Worm (Caenorhabditis elegans): ENCODE measurements around the gene asp-18.
A peak's percentile ranks its signal among the peaks of the same experiment; 100 is the strongest.

Gene asp-18

DNA sequence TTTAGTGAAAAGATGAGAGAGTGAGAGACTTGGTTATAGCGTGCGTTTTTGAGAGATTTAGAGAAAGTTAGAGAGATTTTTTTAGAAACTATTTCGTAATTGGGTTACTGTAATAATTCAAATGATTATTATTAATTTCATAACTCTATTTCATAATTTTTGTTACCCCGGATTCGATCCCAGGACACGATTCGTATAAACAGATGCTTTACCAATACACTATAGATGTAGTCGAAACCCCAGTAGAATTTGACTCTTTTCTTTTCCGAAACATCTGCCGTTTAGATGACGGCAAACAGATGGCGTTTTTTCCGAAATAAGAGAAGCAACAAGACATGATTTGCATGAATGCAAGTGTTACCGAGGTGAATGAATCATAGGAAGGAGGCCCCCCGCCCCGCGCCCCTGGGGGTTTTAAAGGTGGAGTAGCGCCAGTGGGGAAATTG, 21.4 kb downstream of the asp-18 start:
- TF ChIP-seq scrt-1 (GFP tag; IDR thresholded peaks at IDR 0.05) (0 out of 2 replicates have a peak, but pooled peaks have one; percentile 25), ceh-13 (GFP tag; optimal IDR thresholded peaks at IDR 0.05) (peak; percentile 59), ama-1 (optimal IDR thresholded peaks at IDR 0.05) (no peak), sea-1 (GFP tag; conservative IDR thresholded peaks at IDR 0.05) (no peak), hmbx-1 (tag; optimal IDR thresholded peaks at IDR 0.05) (no peak), tra-4 (tag; optimal IDR thresholded peaks at IDR 0.05) (no peak)

DNA sequence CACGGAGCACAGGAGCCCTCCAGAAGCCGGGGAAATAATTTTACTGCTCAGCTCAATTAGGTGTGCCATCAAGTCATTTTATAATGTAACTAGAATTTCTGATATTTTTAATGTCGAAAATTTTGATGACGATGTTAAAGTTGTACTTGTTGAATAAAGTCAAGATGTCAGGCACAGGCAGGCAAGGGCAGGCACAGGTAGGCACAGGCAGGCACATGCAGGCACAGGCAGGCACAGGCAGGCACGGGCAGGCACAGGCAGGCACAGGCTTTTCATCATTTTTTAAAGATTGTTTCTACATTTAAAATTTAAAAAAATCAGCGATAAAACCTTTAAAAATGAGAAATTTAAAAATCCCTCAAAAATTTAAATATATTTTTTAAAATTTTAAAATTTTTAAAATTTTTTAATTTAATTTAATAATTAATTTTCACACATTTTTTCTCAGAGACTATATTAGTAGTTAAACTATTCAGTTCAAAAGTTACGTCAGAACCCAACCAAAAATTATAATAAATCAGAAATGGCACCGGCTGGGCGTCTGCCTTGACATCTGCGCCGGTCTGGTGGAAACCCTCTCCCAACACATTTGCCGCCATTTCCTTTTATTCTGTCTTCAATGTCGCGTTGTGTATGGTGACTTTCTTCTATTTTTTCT, 22.1 kb downstream of the asp-18 start, which contains the start of gene Y17D7C.6:
Gene Y17D7C.6 (plus strand): TSS at position 608 of the 658 bp plus-strand sequence.
- peak; percentile 56 for TF ChIP-seq ceh-13 (GFP tag; optimal IDR thresholded peaks at IDR 0.05)
- no peak; the same call in 1 of the 2 replicates for TF ChIP-seq flt-1 (GFP tag; IDR thresholded peaks at IDR 0.05)

DNA sequence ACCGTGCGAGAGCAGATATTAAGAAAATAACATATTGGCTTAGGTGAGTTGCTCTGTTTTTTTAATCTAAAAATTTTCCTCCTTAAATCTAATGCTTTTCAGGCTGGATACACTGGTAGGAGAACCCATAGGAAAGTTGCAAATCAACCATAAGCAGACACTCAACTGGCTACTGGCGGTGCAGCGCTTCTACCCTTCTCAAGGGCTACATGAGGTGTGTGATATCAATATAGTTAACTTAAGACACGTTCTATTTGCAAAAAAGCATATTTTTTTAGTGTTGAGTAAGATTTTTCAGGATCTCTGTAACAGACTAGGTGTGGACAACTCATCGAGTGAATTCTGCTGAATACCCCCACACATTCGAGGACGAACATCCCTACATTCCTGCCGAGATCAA, 23.5 kb downstream of the asp-18 start:
- no peak for TF ChIP-seq B0310.2 (tag; optimal IDR thresholded peaks at IDR 0.05)
- no peak for TF ChIP-seq tra-4 (tag; optimal IDR thresholded peaks at IDR 0.05)
- TF ChIP-seq hmbx-1 (tag; optimal IDR thresholded peaks at IDR 0.05): no peak

DNA sequence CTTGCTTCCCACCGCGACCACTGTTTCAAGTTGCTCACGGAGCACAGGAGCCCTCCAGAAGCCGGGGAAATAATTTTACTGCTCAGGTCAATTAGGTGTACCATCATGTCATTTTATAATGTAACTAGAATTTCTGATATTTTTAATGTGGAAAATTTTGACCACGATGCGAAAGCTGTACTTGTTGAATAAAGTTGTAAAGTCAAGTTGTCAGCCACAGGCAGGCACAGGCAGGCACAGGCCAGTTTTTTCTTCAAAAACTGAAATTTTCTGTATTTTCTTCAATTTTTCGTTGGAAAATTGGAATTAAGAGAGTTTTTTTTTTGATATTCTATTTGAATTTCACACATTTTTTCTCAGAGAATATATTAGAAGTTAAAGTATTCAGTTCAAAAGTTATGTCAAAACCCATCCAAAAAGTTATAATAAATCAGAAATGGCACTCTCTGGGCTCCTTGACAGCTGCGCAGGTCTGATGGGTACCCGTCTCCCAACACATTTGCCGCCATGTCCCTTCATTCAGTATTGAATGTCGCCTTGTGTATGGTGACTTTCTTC, 25.3 kb downstream of the asp-18 start, which contains the start of gene Y17D7C.1:
Gene Y17D7C.1 (plus strand): TSS at position 508 of the 558 bp plus-strand sequence.
- TF ChIP-seq hnd-1 (tag; optimal IDR thresholded peaks at IDR 0.05): no peak
- TF ChIP-seq tbx-11 (GFP tag; IDR thresholded peaks at IDR 0.05): peak; percentile 3; the same call in 1 of the 2 replicates

DNA sequence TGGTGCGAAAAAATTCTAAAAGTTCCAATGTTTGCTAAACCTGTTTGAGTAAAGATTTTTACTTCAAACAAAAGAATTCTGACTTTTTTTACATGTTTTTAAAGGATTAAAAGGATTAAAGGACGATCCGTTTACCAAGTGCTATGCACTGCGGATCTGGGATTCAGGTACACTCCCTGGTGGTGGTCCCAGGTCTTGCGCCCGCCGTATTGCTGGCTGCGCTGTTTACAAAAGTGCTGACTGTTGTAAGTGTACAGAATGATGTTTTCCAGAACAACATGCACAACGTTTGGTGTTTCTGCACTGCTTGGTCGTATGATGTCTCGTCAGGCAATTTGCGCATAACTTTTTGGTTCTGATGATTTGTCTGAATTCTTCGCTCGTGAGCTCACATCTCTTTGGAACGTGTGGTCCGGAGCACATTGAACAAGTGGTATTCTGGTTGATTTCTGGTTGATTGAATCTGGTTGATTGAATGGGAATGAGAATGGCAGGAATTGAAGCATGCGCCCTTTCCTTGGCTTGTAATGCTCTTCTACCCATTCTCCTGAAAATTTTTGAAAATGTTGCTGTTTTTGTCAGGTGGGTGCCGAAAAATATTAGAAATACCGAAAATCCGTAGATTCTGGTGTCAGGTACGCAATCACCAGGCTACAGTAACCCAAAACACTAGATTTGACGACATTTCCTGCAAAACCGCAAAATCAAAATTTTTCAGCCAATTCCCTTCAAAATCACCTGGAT, 26.0 kb downstream of the asp-18 start:
- peak; percentile 65; the same call in 1 of the 2 replicates for TF ChIP-seq tbx-11 (GFP tag; IDR thresholded peaks at IDR 0.05)
- TF ChIP-seq hmg-4 (GFP tag; optimal IDR thresholded peaks at IDR 0.05): no peak
- no peak for TF ChIP-seq sea-1 (GFP tag; conservative IDR thresholded peaks at IDR 0.05)
- no peak for TF ChIP-seq scrt-1 (GFP tag; IDR thresholded peaks at IDR 0.05)
- no peak for TF ChIP-seq tra-4 (tag; optimal IDR thresholded peaks at IDR 0.05)
- no peak for TF ChIP-seq hnd-1 (tag; optimal IDR thresholded peaks at IDR 0.05)
- TF ChIP-seq aly-1 (tag; optimal IDR thresholded peaks at IDR 0.05): no peak
- no peak for TF ChIP-seq F13C5.2 (tag; optimal IDR thresholded peaks at IDR 0.05)
- peak; percentile 35; the same call in 1 of the 2 replicates for TF ChIP-seq flt-1 (GFP tag; IDR thresholded peaks at IDR 0.05)
- TF ChIP-seq ets-7 (tag; optimal IDR thresholded peaks at IDR 0.05): no peak
- TF ChIP-seq ceh-13 (GFP tag; optimal IDR thresholded peaks at IDR 0.05): no peak
- TF ChIP-seq ceh-36 (tag; optimal IDR thresholded peaks at IDR 0.05): peak; percentile 22
- no peak for TF ChIP-seq hmbx-1 (tag; optimal IDR thresholded peaks at IDR 0.05)

DNA sequence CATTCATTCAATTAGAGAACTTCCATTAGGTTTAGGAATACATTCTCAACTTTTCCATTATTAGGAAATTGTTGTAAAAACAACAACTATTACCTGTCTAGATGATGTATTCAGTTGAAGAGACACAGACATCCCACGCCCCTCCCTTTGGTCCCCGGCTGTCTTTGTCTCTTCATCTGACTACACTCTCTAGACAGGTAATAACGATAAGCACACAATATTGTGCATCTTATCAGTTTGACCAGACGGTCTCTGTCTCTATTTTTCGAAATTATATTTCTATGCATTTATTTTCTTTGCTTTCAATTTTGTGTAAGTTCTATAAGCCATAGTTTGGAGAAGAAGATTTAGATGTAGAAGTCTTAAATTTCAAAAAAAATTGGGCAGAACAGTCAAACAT, 30.2 kb downstream of the asp-18 start, which contains the start of gene Y69H2.9:
Gene Y69H2.9 (plus strand): TSS at position 233 of the 400 bp plus-strand sequence.
- TF ChIP-seq ets-7 (tag; optimal IDR thresholded peaks at IDR 0.05) (no peak), hnd-1 (tag; optimal IDR thresholded peaks at IDR 0.05) (no peak), hmg-4 (GFP tag; optimal IDR thresholded peaks at IDR 0.05) (no peak), tbx-11 (GFP tag; IDR thresholded peaks at IDR 0.05) (no peak), hmbx-1 (tag; optimal IDR thresholded peaks at IDR 0.05) (no peak), tbx-37 (GFP tag; conservative IDR thresholded peaks at IDR 0.05) (no peak), ceh-36 (tag; optimal IDR thresholded peaks at IDR 0.05) (no peak), pes-1 (GFP tag; IDR thresholded peaks at IDR 0.05) (no peak), sea-1 (GFP tag; conservative IDR thresholded peaks at IDR 0.05) (no peak)

DNA sequence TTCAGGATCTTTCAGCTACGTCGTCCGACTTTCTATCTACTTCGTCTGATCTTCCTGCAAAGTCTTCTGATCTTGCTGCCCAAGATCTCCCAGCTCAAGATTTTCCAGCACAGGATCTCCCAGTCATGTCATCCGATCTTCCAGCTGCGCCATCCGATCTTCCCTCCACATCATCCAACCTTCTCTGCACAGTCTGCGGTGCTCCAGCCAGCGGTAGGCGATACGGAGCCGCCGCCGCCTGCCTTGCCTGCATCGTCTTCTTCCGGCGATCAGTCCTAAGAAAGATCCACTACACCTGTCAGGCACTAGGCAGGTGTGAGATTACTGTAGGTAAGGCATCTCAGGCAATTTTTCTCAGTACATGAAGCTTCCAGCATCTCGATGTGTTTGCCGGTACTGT, 32.2 kb downstream of the asp-18 start, which contains the start of gene nhr-241:
Gene nhr-241 (plus strand): TSS at position 126 of the 400 bp plus-strand sequence.
- no peak for TF ChIP-seq tra-4 (tag; optimal IDR thresholded peaks at IDR 0.05)
- TF ChIP-seq ama-1 (optimal IDR thresholded peaks at IDR 0.05): no peak
- no peak for TF ChIP-seq tbx-37 (GFP tag; conservative IDR thresholded peaks at IDR 0.05)
- TF ChIP-seq aly-1 (tag; optimal IDR thresholded peaks at IDR 0.05): no peak
- TF ChIP-seq flt-1 (GFP tag; IDR thresholded peaks at IDR 0.05): no peak
- TF ChIP-seq ceh-36 (tag; optimal IDR thresholded peaks at IDR 0.05): no peak
- no peak for TF ChIP-seq ceh-13 (GFP tag; optimal IDR thresholded peaks at IDR 0.05)
- TF ChIP-seq B0310.2 (tag; optimal IDR thresholded peaks at IDR 0.05): no peak
- TF ChIP-seq sea-1 (GFP tag; conservative IDR thresholded peaks at IDR 0.05): no peak
- TF ChIP-seq pes-1 (GFP tag; IDR thresholded peaks at IDR 0.05): no peak
- no peak for TF ChIP-seq hnd-1 (tag; optimal IDR thresholded peaks at IDR 0.05)
- TF ChIP-seq F13C5.2 (tag; optimal IDR thresholded peaks at IDR 0.05): no peak

DNA sequence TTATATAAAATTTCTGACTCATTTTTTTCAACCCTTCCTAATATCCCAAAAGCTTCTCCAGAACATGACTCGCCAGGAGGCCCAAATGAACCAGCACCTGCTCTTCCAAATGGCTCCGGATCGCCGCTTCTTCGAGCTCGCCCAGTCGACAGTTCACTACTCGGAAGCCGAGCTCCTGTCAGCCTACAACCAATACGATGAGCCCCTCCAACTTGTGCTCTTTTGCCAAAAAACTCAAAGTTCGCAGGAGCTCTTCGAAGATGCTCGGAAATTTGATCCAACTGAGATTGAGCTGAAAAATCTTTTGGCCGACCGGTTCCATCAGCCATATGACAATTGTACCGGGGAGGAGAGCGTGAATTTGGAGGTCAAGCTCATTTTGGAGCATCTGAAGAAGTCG, 36.0 kb downstream of the asp-18 start:
- no peak for TF ChIP-seq tbx-11 (GFP tag; IDR thresholded peaks at IDR 0.05)
- TF ChIP-seq flt-1 (GFP tag; IDR thresholded peaks at IDR 0.05): no peak
- no peak for TF ChIP-seq aly-1 (tag; optimal IDR thresholded peaks at IDR 0.05)
- no peak for TF ChIP-seq ets-7 (tag; optimal IDR thresholded peaks at IDR 0.05)
- no peak for TF ChIP-seq ama-1 (optimal IDR thresholded peaks at IDR 0.05)
- TF ChIP-seq hmbx-1 (tag; optimal IDR thresholded peaks at IDR 0.05): no peak
- TF ChIP-seq hmg-4 (GFP tag; optimal IDR thresholded peaks at IDR 0.05): no peak
- TF ChIP-seq hnd-1 (tag; optimal IDR thresholded peaks at IDR 0.05): no peak
- no peak for TF ChIP-seq tra-4 (tag; optimal IDR thresholded peaks at IDR 0.05)
- TF ChIP-seq B0310.2 (tag; optimal IDR thresholded peaks at IDR 0.05): no peak
